Worm (Caenorhabditis elegans) whole organism, early embryonic: ENCODE results near the gene F22F7.12.

Experiments used
- B0310.2 ChIP-seq: sonication (generic microtip); optimal IDR thresholded peaks from 2 replicates; lab custom pipeline; 2016; ENCODE audit warnings: mild to moderate bottlenecking, missing genetic modification characterization, missing compliant biosample characterization
- F13C5.2 ChIP-seq: sonication (generic microtip); optimal IDR thresholded peaks from 2 replicates; lab custom pipeline; 2017; ENCODE audit warnings: mild to moderate bottlenecking, missing genetic modification characterization, inconsistent platforms, missing compliant biosample characterization
- ama-1 ChIP-seq: fragments of 150-350 bp; optimal IDR thresholded peaks from 2 replicates; lab custom pipeline; 2014
- ceh-13 ChIP-seq: fragments of 200-800 bp; sonication (Bioruptor generic); optimal IDR thresholded peaks from 2 replicates; lab custom pipeline; 2018; ENCODE audit warnings: mild to moderate bottlenecking, missing genetic modification characterization, missing compliant biosample characterization
- ceh-36 ChIP-seq: sonication (generic microtip); optimal IDR thresholded peaks from 2 replicates; lab custom pipeline; 2016; ENCODE audit warnings: missing genetic modification characterization, inconsistent platforms, missing compliant biosample characterization
- ets-7 ChIP-seq: sonication (generic microtip); optimal IDR thresholded peaks from 2 replicates; lab custom pipeline; 2016; ENCODE audit warnings: missing genotype, missing genetic modification characterization, missing compliant biosample characterization
- flt-1 ChIP-seq: fragments of 200-800 bp; sonication (Bioruptor generic); IDR thresholded peaks from 2 replicates; pipeline ENCODE4 v1.3.6; 2022; ENCODE audit warnings: missing genetic modification characterization, missing compliant biosample characterization
- hmg-4 ChIP-seq: fragments of 200-800 bp; sonication (Bioruptor generic); optimal IDR thresholded peaks from 2 replicates; lab custom pipeline; 2018; ENCODE audit warnings: mild to moderate bottlenecking, missing genetic modification characterization, missing compliant biosample characterization
- hnd-1 ChIP-seq: sonication (generic microtip); optimal IDR thresholded peaks from 2 replicates; lab custom pipeline; 2016; ENCODE audit warnings: missing genetic modification characterization, missing compliant biosample characterization
- pes-1 ChIP-seq: fragments of 200-800 bp; sonication (Bioruptor generic); IDR thresholded peaks from 2 replicates; pipeline ENCODE4 v1.3.6; 2022; ENCODE audit warnings: missing genetic modification reagents, missing genetic modification characterization, missing compliant biosample characterization
- tra-4 ChIP-seq: sonication (generic microtip); optimal IDR thresholded peaks from 2 replicates; lab custom pipeline; 2017; ENCODE audit warnings: missing genetic modification characterization, missing compliant biosample characterization

- no peak for TF ChIP-seq ama-1 (lab: Kevin White, UChicago)
- no peak for TF ChIP-seq hmg-4
- no peak for TF ChIP-seq pes-1 (GFP tag; lab: Robert Waterston, UW)
- no peak for TF ChIP-seq ceh-13 (GFP tag; lab: Kevin White, UChicago)
- no peak for TF ChIP-seq tra-4
- no peak for TF ChIP-seq flt-1 (GFP tag; lab: Robert Waterston, UW)
- TF ChIP-seq B0310.2 (tag; lab: Kevin White, UChicago), result no peak
- no peak for TF ChIP-seq ceh-36 (tag; lab: Kevin White, UChicago)
- TF ChIP-seq F13C5.2 (tag; lab: Kevin White, UChicago), result no peak
- TF ChIP-seq hnd-1 (tag; lab: Kevin White, UChicago), result no peak
- no peak for TF ChIP-seq ets-7 (tag; lab: Kevin White, UChicago)
These were observed 46.1 kb upstream of the F22F7.12 start for ce11 chrV:2190383-2190782.
